Worm (Caenorhabditis elegans) whole organism, mixed stage, embryonic: Measurements from ENCODE around the gene cec-7.

ENCODE experiments used
- M03D4.4 ChIP-seq: sonication (generic microtip); optimal IDR thresholded peaks from 2 replicates; lab custom pipeline; 2017; ENCODE audit warnings: mild to moderate bottlenecking, missing genetic modification characterization, missing compliant biosample characterization
- blmp-1 ChIP-seq: fragments of 150-350 bp; optimal IDR thresholded peaks from 2 replicates; lab custom pipeline; 2014; ENCODE audit warnings: missing biosample characterization, missing genetic modification characterization
- ceh-39 ChIP-seq: fragments of 150-350 bp; optimal IDR thresholded peaks from 2 replicates; lab custom pipeline; 2014; ENCODE audit warnings: missing biosample characterization, missing genetic modification characterization
- ces-1 ChIP-seq: fragments of 150-350 bp; optimal IDR thresholded peaks from 2 replicates; lab custom pipeline; 2014; ENCODE audit warnings: missing biosample characterization, missing genetic modification reagents, missing genetic modification characterization
- cnd-1 ChIP-seq: fragments of 200-800 bp; sonication (Bioruptor generic); optimal IDR thresholded peaks from 2 replicates; lab custom pipeline; 2018; ENCODE audit warnings: mild to moderate bottlenecking, missing genetic modification characterization, missing compliant biosample characterization
- drap-1 ChIP-seq: fragments of 200-800 bp; sonication (Bioruptor generic); optimal IDR thresholded peaks from 3 replicates; lab custom pipeline; 2018; ENCODE audit warnings: mild to moderate bottlenecking, missing genetic modification characterization, missing compliant biosample characterization
- elt-1 ChIP-seq: sonication (generic microtip); optimal IDR thresholded peaks from 2 replicates; lab custom pipeline; 2017; ENCODE audit warnings: missing genetic modification characterization, mild to moderate bottlenecking, missing compliant biosample characterization, antibody characterized with exemption, moderate library complexity, borderline replicate concordance; ENCODE audit not compliant: insufficient read depth
- flh-1 ChIP-seq: fragments of 200-800 bp; sonication (Bioruptor generic); optimal IDR thresholded peaks from 2 replicates; lab custom pipeline; 2018; ENCODE audit warnings: mild to moderate bottlenecking, missing genetic modification characterization, moderate library complexity, missing compliant biosample characterization
- ham-2 ChIP-seq: fragments of 200-800 bp; sonication (Bioruptor generic); optimal IDR thresholded peaks from 2 replicates; lab custom pipeline; 2018; ENCODE audit warnings: mild to moderate bottlenecking, missing genetic modification characterization, missing compliant biosample characterization
- hlh-1 ChIP-seq: fragments of 150-350 bp; optimal IDR thresholded peaks from 2 replicates; lab custom pipeline; 2014; ENCODE audit warnings: missing biosample characterization, missing genetic modification reagents, missing genetic modification characterization
- lin-32 ChIP-seq: fragments of 200-800 bp; sonication (Bioruptor generic); optimal IDR thresholded peaks from 2 replicates; lab custom pipeline; 2018; ENCODE audit warnings: mild to moderate bottlenecking, missing genetic modification characterization, missing compliant biosample characterization
- lsy-2 ChIP-seq: fragments of 150-350 bp; optimal IDR thresholded peaks from 2 replicates; lab custom pipeline; 2014; ENCODE audit warnings: missing biosample characterization, missing genetic modification characterization
- mab-5 ChIP-seq: fragments of 150-350 bp; optimal IDR thresholded peaks from 2 replicates; lab custom pipeline; 2014; ENCODE audit warnings: missing biosample characterization, missing genetic modification characterization
- mep-1 ChIP-seq: fragments of 150-350 bp; optimal IDR thresholded peaks from 2 replicates; lab custom pipeline; 2017; ENCODE audit warnings: missing biosample characterization, missing genetic modification reagents, missing genetic modification characterization, inconsistent platforms
- mls-2 ChIP-seq: sonication (generic microtip); optimal IDR thresholded peaks from 2 replicates; lab custom pipeline; 2016; ENCODE audit warnings: mild to moderate bottlenecking, missing genetic modification characterization, moderate library complexity, missing compliant biosample characterization
- nhr-2 ChIP-seq: fragments of 150-350 bp; optimal IDR thresholded peaks from 2 replicates; lab custom pipeline; 2014; ENCODE audit warnings: missing biosample characterization, missing genetic modification characterization
- nhr-237 ChIP-seq: fragments of 150-350 bp; optimal IDR thresholded peaks from 2 replicates; lab custom pipeline; 2014; ENCODE audit warnings: missing biosample characterization, missing genetic modification characterization
- nhr-28 ChIP-seq: fragments of 150-350 bp; optimal IDR thresholded peaks from 2 replicates; lab custom pipeline; 2014; ENCODE audit warnings: missing biosample characterization, missing genetic modification characterization
- nhr-76 ChIP-seq: sonication (generic microtip); optimal IDR thresholded peaks from 2 replicates; lab custom pipeline; 2017; ENCODE audit warnings: missing biosample characterization, missing genetic modification characterization
- pha-4 ChIP-seq: fragments of 150-350 bp; optimal IDR thresholded peaks from 2 replicates; lab custom pipeline; 2018; ENCODE audit warnings: missing biosample characterization, missing genetic modification reagents, missing genetic modification characterization
- sem-2 ChIP-seq: fragments of 200-800 bp; sonication (Bioruptor generic); optimal IDR thresholded peaks from 2 replicates; lab custom pipeline; 2018; ENCODE audit warnings: mild to moderate bottlenecking, missing genetic modification characterization, missing compliant biosample characterization
- snpc-4 ChIP-seq: fragments of 150-350 bp; optimal IDR thresholded peaks from 2 replicates; lab custom pipeline; 2014; ENCODE audit warnings: missing biosample characterization, missing genetic modification characterization
- sptf-1 ChIP-seq: sonication (generic microtip); optimal IDR thresholded peaks from 2 replicates; lab custom pipeline; 2017; ENCODE audit warnings: mild to moderate bottlenecking, missing genetic modification characterization, moderate library complexity, missing compliant biosample characterization
- tbx-8 ChIP-seq: fragments of 200-800 bp; sonication (Bioruptor generic); optimal IDR thresholded peaks from 2 replicates; lab custom pipeline; 2018; ENCODE audit warnings: mild to moderate bottlenecking, missing genetic modification characterization, moderate library complexity, missing compliant biosample characterization
- unc-120 ChIP-seq: sonication (generic microtip); optimal IDR thresholded peaks from 2 replicates; lab custom pipeline; 2017; ENCODE audit warnings: missing genetic modification characterization, missing compliant biosample characterization; ENCODE audit not compliant: poor library complexity, severe bottlenecking
- unc-39 ChIP-seq: fragments of 150-350 bp; optimal IDR thresholded peaks from 2 replicates; lab custom pipeline; 2014; ENCODE audit warnings: missing biosample characterization, missing genetic modification characterization
- unc-62 ChIP-seq: fragments of 150-350 bp; optimal IDR thresholded peaks from 2 replicates; lab custom pipeline; 2014; ENCODE audit warnings: missing biosample characterization, missing genetic modification reagents, missing genetic modification characterization
- zip-8 ChIP-seq: fragments of 150-350 bp; optimal IDR thresholded peaks from 2 replicates; lab custom pipeline; 2014; ENCODE audit warnings: missing biosample characterization, missing genetic modification characterization
- ztf-11 ChIP-seq: fragments of 150-350 bp; optimal IDR thresholded peaks from 2 replicates; lab custom pipeline; 2014; ENCODE audit warnings: missing biosample characterization, missing genetic modification characterization

Gene cec-7

DNA sequence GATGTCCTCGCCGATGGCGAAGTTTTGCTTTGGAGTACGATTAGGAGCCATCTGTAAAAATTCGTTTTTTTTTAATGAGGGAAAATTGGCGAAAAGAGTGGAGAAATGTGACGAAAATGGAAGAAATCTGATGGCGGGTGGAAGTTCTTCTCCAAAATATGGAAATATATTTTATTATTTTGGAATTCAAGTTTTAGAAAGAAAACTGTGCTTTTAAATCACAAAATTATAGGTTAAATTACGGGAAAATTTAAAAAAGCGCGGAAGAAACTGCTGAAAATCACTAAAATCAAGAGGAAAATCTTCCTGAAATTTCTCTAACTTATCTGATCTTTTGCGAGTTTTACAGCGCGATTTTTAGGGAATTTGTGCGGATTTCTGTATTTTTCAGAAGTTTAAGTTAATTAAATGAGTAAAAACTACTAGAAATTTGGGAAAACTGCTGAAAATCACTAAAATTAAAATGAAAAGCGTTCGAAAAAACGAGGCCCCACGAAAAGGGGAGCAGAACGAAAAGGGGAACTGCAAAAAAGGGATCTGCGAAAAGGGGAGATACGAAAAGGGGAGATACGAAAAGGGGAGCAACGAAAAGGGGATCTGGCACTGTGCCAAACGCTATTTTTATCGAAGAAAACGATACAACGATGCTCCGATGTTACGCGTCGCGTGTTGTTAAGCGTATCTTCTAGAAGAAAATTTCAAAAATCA lies at the start of gene cec-7, which contains the start of gene enu-3.5:
Gene cec-7, minus strand, starts transcription at position 51 of the 708 bp plus-strand sequence.
Gene enu-3.5, plus strand, starts transcription at position 670 of the 708 bp plus-strand sequence.
- no peak for TF ChIP-seq zip-8 (tag; lab: Kevin White, UChicago)
- no peak for TF ChIP-seq flh-1
- TF ChIP-seq drap-1, result no peak
- TF ChIP-seq mls-2 (tag; lab: Kevin White, UChicago), result no peak
- no peak for TF ChIP-seq elt-1 (tag; lab: Kevin White, UChicago)
- no peak for TF ChIP-seq snpc-4 (tag; lab: Kevin White, UChicago)
- TF ChIP-seq ceh-39, result no peak
- no peak for TF ChIP-seq cnd-1 (tag; lab: Kevin White, UChicago)
- no peak for TF ChIP-seq ham-2 (GFP tag; lab: Kevin White, UChicago)
- TF ChIP-seq nhr-76, result no peak
- no peak for TF ChIP-seq hlh-1 (tag; lab: Kevin White, UChicago)
- TF ChIP-seq nhr-2 (tag; lab: Kevin White, UChicago), result no peak
- no peak for TF ChIP-seq ztf-11 (tag; lab: Kevin White, UChicago)
- no peak for TF ChIP-seq M03D4.4
- TF ChIP-seq lin-32 (GFP tag; lab: Kevin White, UChicago), result no peak
- no peak for TF ChIP-seq unc-62 (GFP tag; lab: Kevin White, UChicago)
- TF ChIP-seq mep-1 (tag; lab: Kevin White, UChicago), result no peak
- no peak for TF ChIP-seq nhr-237 (tag; lab: Kevin White, UChicago)
- no peak for TF ChIP-seq sptf-1 (tag; lab: Kevin White, UChicago)
- no peak for TF ChIP-seq lsy-2

DNA sequence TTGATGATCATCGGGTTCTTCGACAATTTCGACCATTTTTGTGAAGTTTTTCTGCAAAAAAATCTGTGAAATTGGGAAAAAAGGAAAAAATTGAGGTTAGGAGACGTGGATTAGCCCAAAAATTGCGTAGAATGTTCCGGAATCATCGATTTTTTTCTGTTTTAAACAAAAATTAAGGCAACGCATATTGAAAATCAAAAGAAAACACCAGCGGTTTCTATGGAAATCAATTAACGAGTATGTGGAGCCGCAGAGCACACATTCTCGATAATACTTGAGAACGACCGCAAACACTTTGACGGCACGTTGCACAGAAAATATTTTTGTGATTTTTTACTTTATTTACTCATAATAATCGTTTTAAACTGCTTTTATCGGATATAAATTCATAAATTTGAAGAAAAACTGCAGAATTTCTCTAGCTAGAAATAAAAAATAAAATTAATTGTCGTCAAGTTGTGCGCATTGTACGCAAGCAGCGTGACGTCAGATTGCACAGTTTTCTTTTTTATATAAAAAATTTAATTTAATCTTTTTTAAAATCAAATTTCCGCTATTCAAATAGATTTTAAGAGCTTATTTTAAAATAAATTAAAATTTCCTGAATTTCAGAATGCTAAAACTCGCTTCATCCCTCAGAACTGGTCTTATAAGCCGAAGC lies 48.7 kb upstream of the cec-7 start, which contains the start of the genes npp-25 and mrps-10:
Gene npp-25, minus strand, starts transcription at position 51 of the 661 bp plus-strand sequence.
Gene mrps-10, plus strand, starts transcription at position 611 of the 661 bp plus-strand sequence.
- peak; percentile 32 for TF ChIP-seq lsy-2
- TF ChIP-seq lin-32 (GFP tag; lab: Kevin White, UChicago), result no peak
- TF ChIP-seq ces-1, result peak; percentile 56

DNA sequence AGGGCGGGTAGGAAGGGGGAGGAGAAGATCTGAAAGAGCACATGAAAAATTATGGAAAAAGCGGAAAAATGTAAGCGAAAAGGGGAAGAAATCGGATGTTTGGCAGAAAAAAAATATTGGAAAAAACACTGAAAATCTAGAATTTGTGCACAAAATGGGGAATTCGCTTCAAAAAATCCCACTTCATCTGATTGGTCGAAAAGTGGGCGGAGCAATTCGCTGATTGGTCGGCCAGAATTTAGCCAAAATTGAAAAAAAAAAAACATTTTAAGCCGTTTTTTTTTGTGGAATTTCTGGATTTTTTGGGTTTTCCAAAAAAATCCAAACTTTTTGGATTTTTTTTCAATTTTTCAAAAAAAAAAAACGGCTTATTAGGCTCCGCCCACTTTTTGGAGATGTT lies 43.4 kb upstream of the cec-7 start:
- TF ChIP-seq cnd-1 (tag; lab: Kevin White, UChicago) (no peak), nhr-28 (tag; lab: Kevin White, UChicago) (no peak), hlh-1 (tag; lab: Kevin White, UChicago) (no peak), nhr-237 (tag; lab: Kevin White, UChicago) (no peak), blmp-1 (no peak), ztf-11 (tag; lab: Kevin White, UChicago) (no peak)
- TF ChIP-seq, all 35 proteins: peak for 0

DNA sequence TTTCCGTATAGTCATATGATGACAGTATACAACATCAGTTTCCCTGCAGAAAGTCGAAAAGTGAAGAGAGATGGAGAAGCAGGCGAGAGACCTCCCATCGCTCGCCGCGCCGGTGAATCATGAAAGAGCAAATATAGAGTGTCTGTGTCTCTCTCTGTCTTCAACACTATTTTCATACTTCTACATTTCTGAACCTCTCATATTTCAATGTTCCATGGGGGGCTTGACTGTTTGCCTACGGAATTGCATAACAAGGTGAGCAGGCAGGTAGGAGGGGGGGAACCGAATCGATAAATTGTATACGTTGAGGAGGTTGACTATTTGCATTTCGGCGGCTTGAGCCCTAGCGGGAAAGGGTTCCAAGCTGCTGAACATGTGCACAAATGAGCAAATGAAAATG lies 42.5 kb upstream of the cec-7 start:
- TF ChIP-seq M03D4.4 (no peak), pha-4 (tag; lab: Kevin White, UChicago) (peak; percentile 73)

DNA sequence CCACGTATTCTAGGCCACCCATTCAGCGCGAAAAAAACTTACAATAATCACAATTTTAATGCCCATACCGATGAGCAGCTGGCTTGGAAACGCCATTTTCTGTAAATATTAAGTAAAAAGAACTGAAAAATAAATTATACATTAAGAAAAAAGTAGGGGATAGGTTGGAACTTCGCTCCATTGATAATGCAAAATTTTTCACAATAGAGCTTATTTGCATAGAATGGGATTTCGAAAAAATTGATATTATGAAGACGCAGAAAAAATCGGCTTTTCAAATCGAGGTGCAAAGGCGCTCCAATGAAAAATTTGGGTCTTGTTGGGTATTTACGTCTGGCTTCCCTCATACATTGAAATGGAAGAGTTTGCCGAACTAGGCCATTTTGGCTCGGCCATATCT lies 41.2 kb upstream of the cec-7 start, which contains the start of gene Y37D8A.16:
Gene Y37D8A.16, minus strand, starts transcription at position 101 of the 400 bp plus-strand sequence.
- no peak for TF ChIP-seq unc-39 (tag; lab: Kevin White, UChicago)
- TF ChIP-seq unc-120 (tag; lab: Kevin White, UChicago), result no peak
- no peak for TF ChIP-seq mab-5 (tag; lab: Kevin White, UChicago)
- TF ChIP-seq mep-1 (tag; lab: Kevin White, UChicago), result no peak
- TF ChIP-seq sem-2 (GFP tag; lab: Kevin White, UChicago), result no peak
- TF ChIP-seq tbx-8 (GFP tag; lab: Kevin White, UChicago), result no peak
- no peak for TF ChIP-seq zip-8 (tag; lab: Kevin White, UChicago)
- TF ChIP-seq nhr-28 (tag; lab: Kevin White, UChicago), result no peak
- no peak for TF ChIP-seq blmp-1
